Worm (Caenorhabditis elegans) whole organism, L4 larva: ENCODE data around the gene C15H11.13.
A peak's percentile ranks its signal among the peaks of the same experiment; 100 is the strongest.

ENCODE experiments used
- F10B5.3 ChIP-seq: sonication (generic microtip); optimal IDR thresholded peaks from 2 replicates; lab custom pipeline; 2016; ENCODE audit warnings: mild to moderate bottlenecking, missing genetic modification characterization, missing compliant biosample characterization
- R02D3.7 ChIP-seq: fragments of 150-350 bp; sonication (generic microtip); optimal IDR thresholded peaks from 3 replicates; lab custom pipeline; 2014; ENCODE audit warnings: missing biosample characterization, missing genetic modification characterization
- Y48G9A.11 ChIP-seq: fragments of 200-800 bp; sonication (Bioruptor generic); IDR thresholded peaks from 2 replicates; pipeline ENCODE4 v1.3.6; 2022; ENCODE audit warnings: missing genetic modification reagents, missing genetic modification characterization, missing compliant biosample characterization
- ZK337.2 ChIP-seq: fragments of 200-800 bp; sonication (Bioruptor generic); IDR thresholded peaks from 2 replicates; pipeline ENCODE4 v1.3.6; 2022; ENCODE audit warnings: missing genetic modification reagents, missing genetic modification characterization, missing compliant biosample characterization
- ZK546.5 ChIP-seq, 2 experiments: sonication (generic microtip); optimal IDR thresholded peaks; 2 replicates each; lab custom pipeline; 2017; ENCODE audit warnings: missing biosample characterization in 2 of 2, missing genetic modification characterization in 2 of 2
- aha-1 ChIP-seq: fragments of 150-350 bp; peaks from one replicate; lab custom pipeline; 2014; ENCODE audit warnings: missing biosample characterization, missing genetic modification characterization
- ama-1 ChIP-seq: fragments of 150-350 bp; optimal IDR thresholded peaks from 2 replicates; lab custom pipeline; 2014; ENCODE audit warnings: inconsistent platforms, mixed read lengths
- attf-4 ChIP-seq: sonication (generic microtip); optimal IDR thresholded peaks from 3 replicates; lab custom pipeline; 2017; ENCODE audit warnings: missing biosample characterization, missing genetic modification characterization
- ceh-20 ChIP-seq: fragments of 200-800 bp; sonication (Bioruptor generic); IDR thresholded peaks from 2 replicates; pipeline ENCODE4 v1.3.6; 2022; ENCODE audit warnings: missing genetic modification reagents, missing genetic modification characterization, missing compliant biosample characterization
- ceh-32 ChIP-seq: sonication (generic microtip); optimal IDR thresholded peaks from 2 replicates; lab custom pipeline; 2016; ENCODE audit warnings: mild to moderate bottlenecking, missing genetic modification characterization, missing compliant biosample characterization; ENCODE audit not compliant: poor library complexity
- ces-1 ChIP-seq: fragments of 150-350 bp; sonication (generic microtip); optimal IDR thresholded peaks from 4 replicates; lab custom pipeline; 2014; ENCODE audit warnings: missing biosample characterization, missing genetic modification reagents, missing genetic modification characterization
- ctbp-1 ChIP-seq: fragments of 200-800 bp; sonication (Bioruptor generic); IDR thresholded peaks from 2 replicates; pipeline ENCODE4 v1.3.6; 2022; ENCODE audit warnings: missing genetic modification reagents, missing genetic modification characterization, missing compliant biosample characterization
- dmd-6 ChIP-seq: fragments of 200-800 bp; sonication (Bioruptor generic); IDR thresholded peaks from 2 replicates; pipeline ENCODE4 v1.3.6; 2022; ENCODE audit warnings: missing genetic modification reagents, missing genetic modification characterization, missing compliant biosample characterization
- egl-27 ChIP-seq: sonication (generic microtip); optimal IDR thresholded peaks from 3 replicates; lab custom pipeline; 2017; ENCODE audit warnings: missing biosample characterization, missing genetic modification reagents, missing genetic modification characterization
- egl-43 ChIP-seq: fragments of 200-800 bp; sonication (Bioruptor generic); IDR thresholded peaks from 2 replicates; pipeline ENCODE4 v1.3.6; 2022; ENCODE audit warnings: missing genetic modification reagents, missing genetic modification characterization, missing compliant biosample characterization
- gei-8 ChIP-seq: fragments of 200-800 bp; sonication (Bioruptor generic); optimal IDR thresholded peaks from 2 replicates; lab custom pipeline; 2018; ENCODE audit warnings: mild to moderate bottlenecking, missing genetic modification characterization, missing compliant biosample characterization
- hlh-11 ChIP-seq: fragments of 200-800 bp; sonication (Bioruptor generic); optimal IDR thresholded peaks from 2 replicates; lab custom pipeline; 2018; ENCODE audit warnings: mild to moderate bottlenecking, missing genetic modification characterization, missing compliant biosample characterization
- hlh-30 ChIP-seq: sonication (generic microtip); optimal IDR thresholded peaks from 2 replicates; lab custom pipeline; 2017; ENCODE audit warnings: antibody characterized with exemption, mild to moderate bottlenecking, missing genetic modification characterization, missing compliant biosample characterization; ENCODE audit not compliant: insufficient read depth
- lin-1 ChIP-seq: fragments of 200-800 bp; sonication (Bioruptor generic); IDR thresholded peaks from 2 replicates; pipeline ENCODE4 v1.3.6; 2022; ENCODE audit warnings: missing genetic modification reagents, missing genetic modification characterization, missing compliant biosample characterization
- lin-13 ChIP-seq: fragments of 150-350 bp; optimal IDR thresholded peaks from 2 replicates; lab custom pipeline; 2014; ENCODE audit warnings: missing biosample characterization, missing genetic modification reagents, missing genetic modification characterization
- lin-29 ChIP-seq: fragments of 200-800 bp; sonication (Bioruptor generic); IDR thresholded peaks from 2 replicates; pipeline ENCODE4 v1.3.6; 2022; ENCODE audit warnings: missing genetic modification reagents, missing genetic modification characterization, missing compliant biosample characterization
- lin-39 ChIP-seq: fragments of 150-350 bp; optimal IDR thresholded peaks from 2 replicates; lab custom pipeline; 2014; ENCODE audit warnings: missing biosample characterization, missing genetic modification reagents, missing genetic modification characterization
- mxl-2 ChIP-seq: fragments of 200-800 bp; sonication (Bioruptor generic); conservative IDR thresholded peaks from 2 replicates; pipeline ENCODE4 v1.3.6; 2022; ENCODE audit warnings: missing genetic modification reagents, missing genetic modification characterization, missing compliant biosample characterization
- mxl-3 ChIP-seq: fragments of 200-800 bp; sonication (Bioruptor generic); optimal IDR thresholded peaks from 2 replicates; lab custom pipeline; 2018; ENCODE audit warnings: mild to moderate bottlenecking, missing genetic modification characterization, missing compliant biosample characterization
- nhr-11 ChIP-seq: fragments of 150-350 bp; optimal IDR thresholded peaks from 2 replicates; lab custom pipeline; 2014; ENCODE audit warnings: missing biosample characterization, missing genetic modification characterization
- nhr-111 ChIP-seq: fragments of 200-800 bp; sonication (Bioruptor generic); optimal IDR thresholded peaks from 2 replicates; lab custom pipeline; 2018; ENCODE audit warnings: mild to moderate bottlenecking, missing genetic modification characterization, missing compliant biosample characterization
- nhr-237 ChIP-seq: sonication (generic microtip); optimal IDR thresholded peaks from 2 replicates; lab custom pipeline; 2017; ENCODE audit warnings: missing biosample characterization, missing genetic modification characterization
- nhr-41 ChIP-seq: fragments of 200-800 bp; sonication (Bioruptor generic); IDR thresholded peaks from 2 replicates; pipeline ENCODE4 v1.3.6; 2022; ENCODE audit warnings: missing genetic modification reagents, missing genetic modification characterization, missing compliant biosample characterization
- nhr-42 ChIP-seq: fragments of 200-800 bp; sonication (Bioruptor generic); IDR thresholded peaks from 2 replicates; pipeline ENCODE4 v1.3.6; 2022; ENCODE audit warnings: missing genetic modification characterization, missing compliant biosample characterization
- pha-4 ChIP-seq, 2 experiments: fragments of 150-350 bp in 1 of 2; fragments of 200-800 bp in 1 of 2; sonication (Bioruptor generic) in 1 of 2; IDR thresholded peaks in 1 of 2; optimal IDR thresholded peaks in 1 of 2; 2 replicates each; pipeline versions ENCODE4 v1.3.6 to Lab custom; 2014 to 2022; ENCODE audit warnings: missing genetic modification characterization in 2 of 2, missing genetic modification reagents in 2 of 2, missing biosample characterization in 1 of 2, missing compliant biosample characterization in 1 of 2
- rbr-2 ChIP-seq: sonication (generic microtip); optimal IDR thresholded peaks from 2 replicates; lab custom pipeline; 2016; ENCODE audit warnings: missing genotype, missing genetic modification characterization, missing compliant biosample characterization
- set-16 ChIP-seq: fragments of 200-800 bp; sonication (Bioruptor generic); IDR thresholded peaks from 2 replicates; pipeline ENCODE4 v1.3.6; 2022; ENCODE audit warnings: missing genetic modification reagents, missing genetic modification characterization, missing compliant biosample characterization
- spr-1 ChIP-seq: sonication (generic microtip); optimal IDR thresholded peaks from 2 replicates; lab custom pipeline; 2016; ENCODE audit warnings: mild to moderate bottlenecking, missing genetic modification characterization, missing compliant biosample characterization
- unc-62 ChIP-seq, 3 experiments: fragments of 150-350 bp in 1 of 3; sonication (generic microtip); optimal IDR thresholded peaks in 2 of 3; peaks in 1 of 3; 1 replicate in 1 of 3; 2 replicates in 2 of 3; lab custom pipeline; 2014 to 2017; ENCODE audit warnings: missing biosample characterization in 3 of 3, missing genetic modification characterization in 3 of 3, missing genetic modification reagents in 3 of 3, missing genotype in 1 of 3
- vab-7 ChIP-seq: fragments of 200-800 bp; sonication (Bioruptor generic); IDR thresholded peaks from 2 replicates; pipeline ENCODE4 v1.3.6; 2022; ENCODE audit warnings: missing genetic modification reagents, missing genetic modification characterization, missing compliant biosample characterization
- zip-11 ChIP-seq: fragments of 200-800 bp; sonication (Bioruptor generic); IDR thresholded peaks from 2 replicates; pipeline ENCODE4 v1.3.6; 2022; ENCODE audit warnings: missing genetic modification characterization, missing compliant biosample characterization
- zip-2 ChIP-seq: fragments of 150-350 bp; optimal IDR thresholded peaks from 2 replicates; lab custom pipeline; 2014; ENCODE audit warnings: missing biosample characterization, missing genetic modification characterization

C15H11.13 gene

ce11 chrV:14350949-14351348 lies 43.9 kb upstream of the C15H11.13 start (continued):
- TF ChIP-seq F10B5.3 (no peak), nhr-42 (GFP tag; lab: Robert Waterston, UW) (0 out of 2 replicates have a peak, but pooled peaks have one; percentile 51), nhr-41 (0 out of 2 replicates have a peak, but pooled peaks have one; percentile 40), lin-1 (peak; percentile 72; the same call in 1 of the 2 replicates), ctbp-1 (GFP tag; lab: Robert Waterston, UW) (peak; percentile 62; the same call in 1 of the 2 replicates), mxl-2 (GFP tag; lab: Robert Waterston, UW) (no peak), ceh-20 (peak; percentile 76; the same call in 1 of the 2 replicates), pha-4 (GFP tag; IDR thresholded peaks at IDR 0.05; lab: Robert Waterston, UW) (peak; percentile 11; the same call in 1 of the 2 replicates), pha-4 (tag; optimal IDR thresholded peaks at IDR 0.05; lab: Kevin White, UChicago) (no peak), hlh-30 (tag; lab: Kevin White, UChicago) (peak; percentile 67), ces-1 (GFP tag; lab: Kevin White, UChicago) (peak; percentile 1), ZK546.5 (tag; optimal IDR thresholded peaks at IDR 0.05; lab: Kevin White, UChicago) (no peak), dmd-6 (peak; percentile 88), lin-29 (GFP tag; lab: Robert Waterston, UW) (0 out of 2 replicates have a peak, but pooled peaks have one; percentile 24), lin-39 (no peak), vab-7 (peak; percentile 70), nhr-111 (no peak), R02D3.7 (tag; lab: Kevin White, UChicago) (no peak), egl-43 (GFP tag; lab: Robert Waterston, UW) (peak; percentile 86), Y48G9A.11 (GFP tag; lab: Robert Waterston, UW) (no peak), zip-11 (GFP tag; lab: Robert Waterston, UW) (no peak), egl-27 (tag; lab: Kevin White, UChicago) (no peak), zip-2 (tag; lab: Kevin White, UChicago) (no peak), ceh-32 (tag; lab: Kevin White, UChicago) (no peak), gei-8 (GFP tag; lab: Kevin White, UChicago) (no peak), hlh-11 (tag; lab: Kevin White, UChicago) (peak; percentile 90), rbr-2 (tag; lab: Kevin White, UChicago) (peak; percentile 86), ama-1 (lab: Kevin White, UChicago) (peak; percentile 18), set-16 (peak; percentile 94), lin-13 (GFP tag; lab: Kevin White, UChicago) (peak; percentile 87), ZK337.2 (no peak), nhr-11 (tag; lab: Kevin White, UChicago) (peak; percentile 84)
- TF ChIP-seq, all 104 proteins: peak for 56

DNA sequence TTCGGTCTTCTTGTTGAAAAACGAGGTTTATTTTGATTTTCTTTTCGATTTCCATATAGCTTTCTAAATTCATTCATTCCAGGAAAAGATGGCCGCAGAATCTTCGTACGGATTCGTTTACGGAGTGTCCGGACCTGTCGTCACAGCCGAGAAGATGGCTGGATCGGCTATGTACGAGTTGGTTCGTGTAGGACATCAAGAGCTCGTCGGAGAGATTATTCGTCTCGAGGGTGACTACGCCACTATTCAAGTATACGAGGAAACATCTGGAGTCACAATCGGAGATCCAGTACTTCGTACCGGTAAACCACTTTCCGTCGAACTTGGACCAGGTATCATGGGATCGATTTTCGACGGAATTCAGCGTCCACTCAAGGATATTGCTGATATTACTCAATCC lies 43.2 kb upstream of the C15H11.13 start, which contains the start of gene vha-13:
Gene vha-13, plus strand, starts transcription at position 81 of the 400 bp plus-strand sequence.
- TF ChIP-seq nhr-237 (no peak), unc-62 (GFP tag; optimal IDR thresholded peaks at IDR 0.05 in 1 of 2; lab: Kevin White, UChicago) (peak in 1 of 2 experiments; percentile 72), unc-62 (tag; optimal IDR thresholded peaks at IDR 0.05; lab: Kevin White, UChicago) (no peak), attf-4 (tag; lab: Kevin White, UChicago) (no peak)
- TF ChIP-seq, all 104 proteins: peak for 1

ce11 chrV:14352032-14352431 lies 42.8 kb upstream of the C15H11.13 start:
- TF ChIP-seq aha-1 (tag; lab: Kevin White, UChicago), result peak; percentile 81
- peak; percentile 5 for TF ChIP-seq mxl-3 (GFP tag; lab: Kevin White, UChicago)
- no peak for TF ChIP-seq spr-1 (tag; lab: Kevin White, UChicago)
- TF ChIP-seq set-16, result peak; percentile 56
- no peak for TF ChIP-seq egl-43 (GFP tag; lab: Robert Waterston, UW)
